Fruit fly (Drosophila melanogaster) whole organism, embryonic: ENCODE measurements around the gene RpL24.

Experiments
- Asciz ChIP-seq: fragments of 200-800 bp; sonication (Bioruptor generic); optimal IDR thresholded peaks from 2 replicates; lab custom pipeline; 2017; ENCODE audit warnings: missing biosample characterization, mild to moderate bottlenecking, missing genetic modification characterization, missing genetic modification reagents
- CG10267 ChIP-seq: fragments of 200-800 bp; sonication (Bioruptor generic); optimal IDR thresholded peaks from 2 replicates; lab custom pipeline; 2018; ENCODE audit warnings: missing biosample characterization, mild to moderate bottlenecking, missing genetic modification characterization, moderate library complexity
- CG10543 ChIP-seq: fragments of 200-800 bp; sonication (Bioruptor generic); optimal IDR thresholded peaks from 3 replicates; lab custom pipeline; 2017; ENCODE audit warnings: missing biosample characterization, mild to moderate bottlenecking, missing genetic modification characterization, moderate library complexity
- CG12236 ChIP-seq: fragments of 200-800 bp; sonication (Bioruptor generic); optimal IDR thresholded peaks from 2 replicates; lab custom pipeline; 2016; ENCODE audit warnings: missing biosample characterization, missing genetic modification characterization
- CG13123 ChIP-seq: fragments of 200-800 bp; sonication (Bioruptor generic); optimal IDR thresholded peaks from 2 replicates; lab custom pipeline; 2016; ENCODE audit warnings: missing biosample characterization, missing genetic modification characterization
- CG13296 ChIP-seq: fragments of 200-800 bp; sonication (Bioruptor generic); optimal IDR thresholded peaks from 3 replicates; lab custom pipeline; 2018; ENCODE audit warnings: missing biosample characterization, mild to moderate bottlenecking, missing genetic modification characterization
- CG14050 ChIP-seq: fragments of 200-800 bp; sonication (Bioruptor generic); IDR thresholded peaks from 3 replicates; pipeline ENCODE4 v1.3.6; 2022; ENCODE audit warnings: missing biosample characterization, missing genetic modification characterization
- CG1529 ChIP-seq: fragments of 200-800 bp; sonication (Bioruptor generic); optimal IDR thresholded peaks from 3 replicates; lab custom pipeline; 2018; ENCODE audit warnings: missing biosample characterization, missing genetic modification characterization
- CG16815 ChIP-seq: fragments of 200-800 bp; sonication (Bioruptor generic); optimal IDR thresholded peaks from 3 replicates; lab custom pipeline; 2017; ENCODE audit warnings: missing biosample characterization, mild to moderate bottlenecking, missing genetic modification characterization
- CG16863 ChIP-seq: fragments of 200-800 bp; sonication (Bioruptor generic); optimal IDR thresholded peaks from 3 replicates; lab custom pipeline; 2016; ENCODE audit warnings: missing biosample characterization, missing genetic modification characterization
- CG2129 ChIP-seq: fragments of 200-800 bp; sonication (Bioruptor generic); IDR thresholded peaks from 2 replicates; pipeline ENCODE4 v1.3.6; 2022; ENCODE audit warnings: missing biosample characterization, missing genetic modification characterization; ENCODE audit not compliant: partially characterized antibody
- CG3726 ChIP-seq: fragments of 200-800 bp; sonication (Bioruptor generic); IDR thresholded peaks from 3 replicates; pipeline ENCODE4, ENCODE4 v1.3.6; 2022; ENCODE audit warnings: missing biosample characterization, missing genetic modification characterization
- CG5953 ChIP-seq: fragments of 200-800 bp; sonication (Bioruptor generic); IDR thresholded peaks from 2 replicates; pipeline ENCODE4 v1.3.6; 2022; ENCODE audit warnings: missing biosample characterization, missing genetic modification characterization
- CG7745 ChIP-seq: fragments of 200-800 bp; sonication (Bioruptor generic); optimal IDR thresholded peaks from 2 replicates; lab custom pipeline; 2018; ENCODE audit warnings: missing biosample characterization, mild to moderate bottlenecking, missing genetic modification characterization, moderate library complexity
- CG8478 ChIP-seq: fragments of >200 bp; optimal IDR thresholded peaks from 2 replicates; lab custom pipeline; 2018
- D19A ChIP-seq: fragments of 200-800 bp; optimal IDR thresholded peaks from 3 replicates; lab custom pipeline; 2019; ENCODE audit warnings: missing biosample characterization, mild to moderate bottlenecking, missing genetic modification characterization, moderate library complexity
- Dbx ChIP-seq: fragments of 200-800 bp; sonication (Bioruptor generic); IDR thresholded peaks from 3 replicates; pipeline ENCODE4 v1.3.6; 2022; ENCODE audit warnings: missing biosample characterization, missing genetic modification characterization
- Dip2 ChIP-seq: fragments of 200-800 bp; sonication (Bioruptor generic); IDR thresholded peaks from 2 replicates; pipeline ENCODE4 v1.3.6; 2022; ENCODE audit warnings: missing biosample characterization, missing genetic modification characterization
- Fer3 ChIP-seq: fragments of 200-800 bp; sonication (Bioruptor generic); optimal IDR thresholded peaks from 2 replicates; lab custom pipeline; 2018; ENCODE audit warnings: missing biosample characterization, mild to moderate bottlenecking, missing genetic modification characterization, moderate library complexity
- Hr39 ChIP-seq: fragments of >200 bp; optimal IDR thresholded peaks from 2 replicates; lab custom pipeline; 2017
- Myb ChIP-seq: fragments of 200-800 bp; sonication (Bioruptor generic); optimal IDR thresholded peaks from 2 replicates; lab custom pipeline; 2016; ENCODE audit warnings: missing biosample characterization, missing genetic modification characterization
- NK7.1 ChIP-seq: fragments of 200-800 bp; sonication (Bioruptor generic); optimal IDR thresholded peaks from 3 replicates; lab custom pipeline; 2016; ENCODE audit warnings: missing biosample characterization, missing genetic modification characterization
- Neu2 ChIP-seq: fragments of 200-800 bp; sonication (Bioruptor generic); optimal IDR thresholded peaks from 3 replicates; lab custom pipeline; 2016; ENCODE audit warnings: missing biosample characterization, missing genetic modification characterization, borderline replicate concordance
- Nf-YC ChIP-seq: fragments of 200-800 bp; optimal IDR thresholded peaks from 3 replicates; lab custom pipeline; 2019; ENCODE audit warnings: missing biosample characterization, mild to moderate bottlenecking, missing genetic modification characterization, moderate library complexity
- Optix ChIP-seq: fragments of 200-800 bp; sonication (Bioruptor generic); IDR thresholded peaks from 3 replicates; pipeline ENCODE4 v1.3.6; 2022; ENCODE audit warnings: missing biosample characterization, missing genetic modification characterization
- Poxn ChIP-seq: fragments of 200-800 bp; sonication (Bioruptor generic); IDR thresholded peaks from 2 replicates; pipeline ENCODE4 v1.3.6; 2022; ENCODE audit warnings: missing biosample characterization, missing genetic modification characterization
- Sin3A ChIP-seq: fragments of >200 bp; optimal IDR thresholded peaks from 2 replicates; lab custom pipeline; 2018
- Trl ChIP-seq, 3 experiments: fragments of >200 bp in 2 of 3; fragments of 200-800 bp in 1 of 3; sonication (Bioruptor generic) in 1 of 3; optimal IDR thresholded peaks; 2 replicates in 1 of 3; 3 replicates in 2 of 3; lab custom pipeline; 2016 to 2017; ENCODE audit warnings: missing biosample characterization in 1 of 3, missing genetic modification characterization in 1 of 3
- aop ChIP-seq: fragments of 200-800 bp; sonication (Bioruptor generic); IDR thresholded peaks from 2 replicates; pipeline ENCODE4 v1.3.6; 2022; ENCODE audit warnings: missing biosample characterization, missing genetic modification characterization
- ash1 ChIP-seq: fragments of 200-800 bp; sonication (Bioruptor generic); optimal IDR thresholded peaks from 2 replicates; lab custom pipeline; 2018; ENCODE audit warnings: missing biosample characterization, mild to moderate bottlenecking, missing genetic modification characterization
- bcd ChIP-seq: fragments of 200-800 bp; sonication (Bioruptor generic); optimal IDR thresholded peaks from 2 replicates; lab custom pipeline; 2017; ENCODE audit warnings: missing biosample characterization, mild to moderate bottlenecking, missing genetic modification characterization
- chm ChIP-seq: fragments of 200-800 bp; sonication (Bioruptor generic); IDR thresholded peaks from 2 replicates; pipeline ENCODE4 v1.3.6; 2022; ENCODE audit warnings: missing biosample characterization, missing genetic modification characterization
- corto ChIP-seq: fragments of 200-800 bp; sonication (Bioruptor generic); optimal IDR thresholded peaks from 2 replicates; lab custom pipeline; 2016; ENCODE audit warnings: missing biosample characterization, mild to moderate bottlenecking, missing genetic modification characterization, moderate library complexity
- fd102C ChIP-seq: fragments of 200-800 bp; sonication (Bioruptor generic); optimal IDR thresholded peaks from 2 replicates; lab custom pipeline; 2018; ENCODE audit warnings: missing biosample characterization, mild to moderate bottlenecking, missing genetic modification characterization, moderate library complexity
- fd3F ChIP-seq: fragments of 200-800 bp; sonication (Bioruptor generic); optimal IDR thresholded peaks from 2 replicates; lab custom pipeline; 2018; ENCODE audit warnings: missing biosample characterization, mild to moderate bottlenecking, missing genetic modification characterization, moderate library complexity
- fu2 ChIP-seq: fragments of 200-800 bp; sonication (Bioruptor generic); optimal IDR thresholded peaks from 2 replicates; lab custom pipeline; 2016; ENCODE audit warnings: missing biosample characterization, missing genetic modification characterization
- gcm2 ChIP-seq: fragments of 200-800 bp; sonication (Bioruptor generic); optimal IDR thresholded peaks from 2 replicates; lab custom pipeline; 2016; ENCODE audit warnings: missing biosample characterization, missing genetic modification characterization
- insv ChIP-seq, 2 experiments: fragments of 200-800 bp; sonication (Bioruptor generic); optimal IDR thresholded peaks; 3 replicates each; lab custom pipeline; 2016 to 2018; ENCODE audit warnings: missing biosample characterization in 2 of 2, missing genetic modification characterization in 2 of 2
- jing ChIP-seq: fragments of 200-800 bp; sonication (Bioruptor generic); optimal IDR thresholded peaks from 2 replicates; lab custom pipeline; 2018; ENCODE audit warnings: missing biosample characterization, mild to moderate bottlenecking, missing genetic modification characterization
- kni ChIP-seq: fragments of 200-800 bp; sonication (Bioruptor generic); optimal IDR thresholded peaks from 3 replicates; lab custom pipeline; 2017; ENCODE audit warnings: mild to moderate bottlenecking, missing biosample characterization, missing genetic modification reagents, missing genetic modification characterization
- lab ChIP-seq: fragments of 200-800 bp; sonication (Bioruptor generic); optimal IDR thresholded peaks from 3 replicates; lab custom pipeline; 2017; ENCODE audit warnings: missing biosample characterization, missing genetic modification characterization, mild to moderate bottlenecking, moderate library complexity, missing genetic modification reagents
- lilli ChIP-seq: fragments of 200-800 bp; sonication (Bioruptor generic); optimal IDR thresholded peaks from 3 replicates; lab custom pipeline; 2016; ENCODE audit warnings: missing biosample characterization, missing genetic modification characterization
- pan ChIP-seq, 4 experiments: fragments of >200 bp in 3 of 4; fragments of 200-800 bp in 1 of 4; sonication (Bioruptor generic) in 1 of 4; optimal IDR thresholded peaks in 3 of 4; IDR thresholded peaks in 1 of 4; 2 replicates each; pipeline versions ENCODE4 v1.3.6 to Lab custom; 2017 to 2022; ENCODE audit warnings: missing biosample characterization in 2 of 4, missing genetic modification characterization in 2 of 4, mixed read lengths in 1 of 4
- pfk ChIP-seq: fragments of 200-800 bp; sonication (Bioruptor generic); optimal IDR thresholded peaks from 2 replicates; lab custom pipeline; 2018; ENCODE audit warnings: missing biosample characterization, mild to moderate bottlenecking, missing genetic modification characterization, moderate library complexity
- pros ChIP-seq: fragments of 200-800 bp; sonication (Bioruptor generic); optimal IDR thresholded peaks from 3 replicates; lab custom pipeline; 2019; ENCODE audit warnings: missing biosample characterization, mild to moderate bottlenecking, missing genetic modification characterization, moderate library complexity
- tna ChIP-seq: fragments of 200-800 bp; sonication (Bioruptor generic); IDR thresholded peaks from 2 replicates; pipeline ENCODE4 v1.3.6; 2022; ENCODE audit warnings: missing biosample characterization, missing genetic modification characterization; ENCODE audit not compliant: partially characterized antibody
- zen2 ChIP-seq: fragments of 200-800 bp; sonication (Bioruptor generic); IDR thresholded peaks from 3 replicates; pipeline ENCODE4 v1.3.6; 2022; ENCODE audit warnings: missing biosample characterization, missing genetic modification characterization; ENCODE audit not compliant: partially characterized antibody
- zf30C ChIP-seq: fragments of 200-800 bp; sonication (Bioruptor generic); optimal IDR thresholded peaks from 3 replicates; lab custom pipeline; 2018; ENCODE audit warnings: missing biosample characterization, mild to moderate bottlenecking, missing genetic modification characterization

The RpL24 gene

DNA sequence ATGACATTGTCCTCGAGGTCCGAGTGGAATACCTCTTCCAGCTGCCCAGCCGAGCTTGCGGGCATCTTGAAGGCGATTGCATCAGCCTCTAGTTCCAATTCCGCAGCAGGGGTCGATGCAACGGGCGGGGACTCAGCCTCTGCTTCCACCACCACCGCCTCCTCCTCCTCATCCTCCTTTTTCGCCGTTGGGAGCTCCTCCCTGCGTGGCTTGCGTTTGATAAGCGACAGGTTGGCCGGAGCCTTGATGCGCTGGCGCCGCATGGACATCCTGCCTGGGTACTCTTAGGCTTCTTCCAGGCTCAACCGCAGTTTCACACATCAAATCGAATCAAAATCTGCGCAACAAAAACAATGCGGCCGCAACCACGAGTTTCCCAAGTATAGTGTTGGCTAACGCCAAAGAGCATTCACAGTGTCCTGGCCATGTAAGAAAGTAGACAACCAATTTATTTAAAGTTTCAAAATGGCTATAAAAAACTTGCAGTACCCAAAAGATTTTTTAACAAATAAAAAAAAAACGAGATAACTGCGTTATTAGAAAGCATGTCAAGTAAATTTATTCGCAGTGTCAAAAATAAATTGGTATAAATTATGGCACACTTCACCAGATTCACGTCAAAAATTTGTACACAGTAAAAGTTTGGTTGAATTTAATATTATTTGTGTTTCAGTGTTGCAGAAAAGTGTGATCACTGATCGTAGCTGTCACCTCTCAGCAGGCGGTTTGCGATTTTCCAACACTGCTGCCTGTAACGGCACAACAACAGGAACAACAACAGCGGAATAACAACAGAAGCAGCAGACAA lies 21.3 kb downstream of the RpL24 start, which contains the start of the genes Bdp1 and CG6565 (continued):
- TF ChIP-seq pfk (GFP tag; lab: Kevin White, UChicago): peak; percentile 44
- TF ChIP-seq pros (GFP tag; lab: Kevin White, UChicago): peak; percentile 45
- peak; percentile 92 for TF ChIP-seq CG14050 (GFP tag; lab: Robert Waterston, UW)
- TF ChIP-seq kni (GFP tag; lab: Kevin White, UChicago): peak; percentile 89
- peak; percentile 99 for TF ChIP-seq fu2 (GFP tag; lab: Kevin White, UChicago)
- TF ChIP-seq ash1 (GFP tag; lab: Kevin White, UChicago): no peak
- peak; percentile 60 to 75 for TF ChIP-seq insv (GFP tag; optimal IDR thresholded peaks at IDR 0.05; lab: Kevin White, UChicago)
- TF ChIP-seq CG12236 (GFP tag; lab: Kevin White, UChicago): peak; percentile 97
- no peak for TF ChIP-seq Hr39 (lab: Kevin White, UChicago)
- peak; percentile 96 for TF ChIP-seq jing (GFP tag; lab: Kevin White, UChicago)
- TF ChIP-seq Dbx (GFP tag; lab: Robert Waterston, UW): peak; percentile 97
- peak; percentile 89 for TF ChIP-seq Optix (GFP tag; lab: Robert Waterston, UW)
- TF ChIP-seq CG2129 (GFP tag; lab: Robert Waterston, UW): no peak
- peak; percentile 99 for TF ChIP-seq lilli (GFP tag; lab: Kevin White, UChicago)
- TF ChIP-seq Sin3A (lab: Kevin White, UChicago): peak; percentile 91
- peak; percentile 93 for TF ChIP-seq Asciz (GFP tag; lab: Kevin White, UChicago)
- peak; percentile 94 for TF ChIP-seq Fer3
- peak; percentile 98 for TF ChIP-seq CG16863 (GFP tag; lab: Kevin White, UChicago)
- peak; percentile 98 for TF ChIP-seq CG10543 (GFP tag; lab: Kevin White, UChicago)
- peak; percentile 98 for TF ChIP-seq bcd
- peak; percentile 99 for TF ChIP-seq CG16815
- no peak for TF ChIP-seq zen2 (GFP tag; lab: Robert Waterston, UW)
- peak; percentile 96 for TF ChIP-seq Neu2 (GFP tag; lab: Kevin White, UChicago)
- peak; percentile 86 for TF ChIP-seq D19A
- peak; percentile 83 for TF ChIP-seq corto (GFP tag; lab: Kevin White, UChicago)
- TF ChIP-seq Myb (GFP tag; lab: Kevin White, UChicago): peak; percentile 94
- peak; percentile 91 for TF ChIP-seq chm
- peak; percentile 100 for TF ChIP-seq CG10267 (tag; lab: Kevin White, UChicago)
- TF ChIP-seq pan (optimal IDR thresholded peaks at IDR 0.05; lab: Kevin White, UChicago): no peak
- TF ChIP-seq pan (GFP tag; optimal IDR thresholded peaks at IDR 0.05 in 1 of 2, IDR thresholded peaks at IDR 0.05 in 1 of 2): peak in 1 of 2 experiments; percentile 92
- TF ChIP-seq CG13123 (GFP tag; lab: Kevin White, UChicago): peak; percentile 96
- TF ChIP-seq Poxn: peak; percentile 94
- peak; percentile 95 for TF ChIP-seq fd3F (GFP tag; lab: Kevin White, UChicago)
- TF ChIP-seq fd102C (GFP tag; lab: Kevin White, UChicago): peak; percentile 80
- no peak for TF ChIP-seq CG7745 (tag; lab: Kevin White, UChicago)
- no peak for TF ChIP-seq aop
- TF ChIP-seq CG5953 (GFP tag; lab: Robert Waterston, UW): peak; percentile 76; the same call in 1 of the 2 replicates
- TF ChIP-seq Nf-YC: peak; percentile 84
- TF ChIP-seq CG8478 (lab: Kevin White, UChicago): no peak
- TF ChIP-seq zf30C (GFP tag; lab: Kevin White, UChicago): peak; percentile 93
- peak; percentile 95 for TF ChIP-seq CG13296 (GFP tag; lab: Kevin White, UChicago)
- peak; percentile 89; the same call in 2 of the 3 replicates for TF ChIP-seq CG3726 (GFP tag; lab: Robert Waterston, UW)
- TF ChIP-seq NK7.1 (GFP tag; lab: Kevin White, UChicago): peak; percentile 95
- peak; percentile 97 for TF ChIP-seq lab (GFP tag; lab: Kevin White, UChicago)
- TF ChIP-seq tna: no peak
- TF ChIP-seq CG1529 (GFP tag; lab: Kevin White, UChicago): peak; percentile 95
- TF ChIP-seq Dip2 (GFP tag; lab: Robert Waterston, UW): peak; percentile 73
- peak; percentile 97 for TF ChIP-seq gcm2 (GFP tag; lab: Kevin White, UChicago)
- TF ChIP-seq Trl (optimal IDR thresholded peaks at IDR 0.05; lab: Kevin White, UChicago): no peak
- peak; percentile 98 for TF ChIP-seq Trl (GFP tag; optimal IDR thresholded peaks at IDR 0.05; lab: Kevin White, UChicago)
